Fruit fly (Drosophila melanogaster) ovary, adult (tissue): ENCODE measurements around the gene hb.

Experiments used
- CG17801 ChIP-seq: fragments of 200-800 bp; optimal IDR thresholded peaks from 2 replicates; lab custom pipeline; 2019; ENCODE audit warnings: missing biosample characterization, mild to moderate bottlenecking, missing genetic modification characterization, moderate library complexity; ENCODE audit not compliant: partially characterized antibody

The hb gene

dm6 chr3R:8718356-8718755 lies 20.7 kb upstream of the hb start, which contains the start of gene Cks85A:
TSS of gene Cks85A (minus strand) at chr3R:8718456.
- no peak for TF ChIP-seq CG17801 (GFP tag; lab: Kevin White, UChicago)

- no peak for TF ChIP-seq CG17801 (GFP tag; lab: Kevin White, UChicago)
Observed at dm6 chr3R:8716551-8716879, 18.9 kb upstream of the hb start.

DNA sequence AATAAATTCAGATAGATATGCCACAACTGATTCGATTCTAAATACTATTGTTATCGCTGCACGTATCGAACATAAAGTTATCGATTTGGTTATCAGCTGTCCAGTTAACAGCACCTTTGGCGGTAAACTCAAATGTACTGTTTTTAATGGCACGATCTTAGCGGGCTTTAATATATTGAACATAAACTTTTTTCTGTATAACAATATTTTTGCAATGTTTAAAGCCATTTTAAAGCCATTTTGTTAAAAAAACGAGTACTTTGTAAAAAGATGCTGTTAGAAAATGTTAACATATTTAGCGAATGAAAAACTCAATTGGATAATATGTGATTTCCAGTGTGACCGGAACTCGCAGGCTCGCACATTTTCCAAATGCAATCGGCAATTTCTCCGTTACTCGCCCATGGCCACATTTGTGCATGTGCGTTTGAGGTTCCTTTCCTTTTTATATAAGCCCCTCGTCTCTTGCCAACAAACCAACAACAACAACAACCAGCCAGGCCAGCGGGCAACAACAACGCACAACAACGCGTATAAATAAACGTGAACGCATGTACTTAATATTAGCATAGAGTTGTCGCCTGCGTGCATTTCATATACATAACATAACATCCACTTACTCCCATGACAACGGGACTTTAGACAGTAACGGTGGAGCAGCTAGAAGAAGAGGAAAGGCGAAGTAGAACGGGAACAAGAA lies 18.4 kb upstream of the hb start, which contains the start of gene TMEM216:
Gene TMEM216 (plus strand): TSS at position 393 of the 700 bp plus-strand sequence.
- TF ChIP-seq CG17801 (GFP tag; lab: Kevin White, UChicago): peak; percentile 2

- TF ChIP-seq CG17801 (GFP tag; lab: Kevin White, UChicago): no peak
Observed at dm6 chr3R:8715371-8715770, 17.7 kb upstream of the hb start.

DNA sequence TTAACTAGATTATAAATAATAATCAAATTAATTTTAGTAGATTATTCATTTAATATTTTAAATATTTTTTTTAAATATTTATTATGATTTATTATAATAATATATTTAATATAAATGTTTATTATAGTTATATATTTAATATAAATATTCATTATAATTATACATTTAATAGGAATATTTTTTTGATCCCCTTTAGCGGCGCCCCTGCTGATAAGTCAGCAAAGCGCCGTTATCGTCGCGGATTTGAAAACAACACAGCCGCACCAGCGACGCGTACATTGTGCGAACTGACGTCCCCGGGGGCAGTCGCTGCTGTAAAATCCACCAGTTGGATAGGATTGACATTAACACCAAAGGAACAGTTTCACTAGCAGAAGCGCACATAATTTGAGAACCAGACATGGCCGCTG lies 15.1 kb upstream of the hb start, which contains the start of gene CG8112:
Gene CG8112 (plus strand): TSS at position 212 of the 410 bp plus-strand sequence.
- TF ChIP-seq CG17801 (GFP tag; lab: Kevin White, UChicago): peak; percentile 76

- TF ChIP-seq CG17801 (GFP tag; lab: Kevin White, UChicago): no peak
Observed at dm6 chr3R:8711890-8712449, 14.3 kb upstream of the hb start.

DNA sequence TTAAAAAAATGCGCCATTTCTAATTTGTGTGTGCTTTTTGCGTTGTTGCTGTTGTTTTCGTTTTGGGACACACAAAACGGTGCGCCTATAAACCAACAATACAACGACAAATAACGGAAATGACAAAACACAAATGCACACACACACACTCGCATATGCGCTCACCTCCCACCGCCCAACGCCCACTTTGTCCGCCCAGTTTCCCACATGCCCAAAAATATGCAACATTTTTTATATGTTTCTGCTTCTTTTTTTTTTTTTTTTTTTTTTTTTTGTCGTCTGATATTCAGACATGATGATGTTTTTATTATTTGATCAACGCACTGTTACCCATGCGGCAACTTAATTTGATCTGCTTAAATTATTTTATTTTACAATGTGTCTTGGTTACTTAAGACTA lies 9.5 kb upstream of the hb start:
- TF ChIP-seq CG17801 (GFP tag; lab: Kevin White, UChicago): no peak

DNA sequence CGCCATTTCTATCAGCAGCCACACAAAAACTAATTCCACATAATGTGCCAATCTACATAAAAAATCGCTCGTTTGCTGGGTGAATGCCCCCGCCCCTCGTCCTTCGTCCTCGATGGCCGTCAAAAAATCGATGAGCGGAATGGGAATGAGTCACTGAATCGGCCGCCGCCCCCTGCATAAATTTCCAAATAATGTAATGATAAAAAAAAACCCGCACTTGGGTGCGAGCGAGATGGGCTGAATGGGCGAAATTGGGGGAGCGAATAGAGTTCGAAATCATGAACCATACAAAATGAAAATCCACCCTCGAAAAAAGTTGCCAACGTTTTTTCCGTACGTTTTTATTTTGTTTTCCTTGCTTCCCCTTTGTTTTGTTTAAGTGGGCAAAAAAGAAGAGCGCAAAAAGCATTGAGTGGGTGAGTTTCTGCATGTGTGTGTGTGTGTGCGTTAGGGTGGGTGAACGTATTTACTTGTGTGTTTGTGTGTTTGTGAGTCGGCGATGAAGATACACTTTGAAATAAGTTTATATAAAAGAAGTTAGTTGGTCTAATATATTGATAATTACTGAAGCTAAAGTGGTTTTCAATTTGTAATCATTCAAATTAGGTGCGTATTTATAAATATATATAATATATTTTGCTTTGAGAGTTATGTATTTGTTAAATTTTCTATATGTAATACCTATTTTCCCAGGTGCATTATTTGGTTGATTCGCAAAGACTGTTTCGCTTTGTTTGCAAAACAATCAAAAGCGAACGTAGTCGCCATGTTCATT lies 7.9 kb upstream of the hb start:
- no peak for TF ChIP-seq CG17801 (GFP tag; lab: Kevin White, UChicago)

dm6 chr3R:8704669-8705068 lies 7.0 kb upstream of the hb start:
- no peak for TF ChIP-seq CG17801 (GFP tag; lab: Kevin White, UChicago)

dm6 chr3R:8701197-8701596 lies 3.6 kb upstream of the hb start:
- no peak for TF ChIP-seq CG17801 (GFP tag; lab: Kevin White, UChicago)

dm6 chr3R:8700660-8701059 lies 3.0 kb upstream of the hb start:
- TF ChIP-seq CG17801 (GFP tag; lab: Kevin White, UChicago): no peak

- no peak for TF ChIP-seq CG17801 (GFP tag; lab: Kevin White, UChicago)
Observed at dm6 chr3R:8699230-8699629, 1.6 kb upstream of the hb start.

DNA sequence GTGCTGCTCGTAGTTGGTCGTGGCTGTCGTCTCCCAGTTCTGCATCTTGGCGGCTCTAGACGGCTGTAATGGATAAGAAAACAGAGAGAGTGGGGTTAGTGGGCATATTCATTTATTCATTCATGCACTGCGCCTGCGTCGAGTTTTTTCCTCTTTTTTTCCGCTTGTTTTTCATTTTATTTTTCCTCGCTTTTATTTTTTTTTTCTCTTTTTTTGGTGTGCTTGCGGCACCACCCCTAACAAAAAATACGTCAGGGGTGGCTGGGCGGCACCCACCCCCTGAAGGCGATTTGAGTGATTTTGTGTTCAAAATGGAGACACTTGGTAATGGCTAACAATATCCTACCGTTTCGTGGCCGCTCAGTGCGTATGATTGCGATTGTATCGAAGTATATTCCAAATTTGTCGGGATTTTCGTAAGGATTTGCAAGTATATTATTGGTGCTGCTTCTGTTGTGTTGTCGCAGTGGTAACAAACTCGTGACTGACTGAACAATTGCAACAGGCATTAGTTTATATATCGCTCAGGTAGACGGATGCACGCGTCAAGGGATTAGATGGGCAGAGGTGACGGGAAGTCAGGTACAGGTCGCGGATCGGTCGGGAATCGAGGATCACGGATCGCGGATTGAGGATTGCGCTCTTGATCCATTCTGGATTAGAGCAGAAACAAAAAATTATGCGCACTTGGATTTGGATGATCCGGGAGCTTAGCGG lies 3.4 kb downstream of the hb start:
- TF ChIP-seq CG17801 (GFP tag; lab: Kevin White, UChicago): no peak

DNA sequence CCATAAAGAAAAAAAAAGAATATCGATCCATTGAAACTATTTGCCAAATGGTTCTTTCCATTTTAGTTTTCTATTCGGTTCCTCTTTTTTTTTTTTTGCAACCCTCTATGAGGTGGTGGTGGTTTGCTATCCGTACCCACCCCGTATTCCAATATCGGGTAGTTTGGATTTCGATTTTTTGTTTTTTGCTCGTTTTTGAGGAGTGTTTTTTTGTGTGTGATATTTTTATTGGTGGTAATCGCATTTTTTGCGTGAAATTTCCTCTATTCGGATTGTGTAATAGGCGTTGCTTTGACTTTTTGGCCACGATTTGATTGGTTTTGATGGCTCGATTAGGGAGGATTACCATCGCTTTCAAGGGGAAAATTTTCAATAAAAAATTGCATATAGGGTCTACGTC lies 11.2 kb downstream of the hb start:
- no peak for TF ChIP-seq CG17801 (GFP tag; lab: Kevin White, UChicago)
